Fruit fly (Drosophila melanogaster) whole organism, embryonic: ENCODE measurements around the gene CG7879.

Experiments
- Atf-2 ChIP-seq: fragments of 200-800 bp; sonication (Bioruptor generic); optimal IDR thresholded peaks from 2 replicates; lab custom pipeline; 2016; ENCODE audit warnings: missing biosample characterization, missing genetic modification characterization
- B-H2 ChIP-seq: fragments of 200-800 bp; sonication (Bioruptor generic); optimal IDR thresholded peaks from 2 replicates; lab custom pipeline; 2018; ENCODE audit warnings: missing biosample characterization, mild to moderate bottlenecking, missing genetic modification characterization
- Blimp-1 ChIP-seq: fragments of 200-800 bp; sonication (Bioruptor generic); optimal IDR thresholded peaks from 3 replicates; lab custom pipeline; 2018; ENCODE audit warnings: missing biosample characterization, missing genetic modification characterization, mild to moderate bottlenecking, moderate library complexity, missing genetic modification reagents
- C15 ChIP-seq: fragments of 200-800 bp; sonication (Bioruptor generic); IDR thresholded peaks from 3 replicates; pipeline ENCODE4 v1.3.6; 2022; ENCODE audit warnings: missing biosample characterization, missing genetic modification characterization
- CG10543 ChIP-seq: fragments of 200-800 bp; sonication (Bioruptor generic); optimal IDR thresholded peaks from 3 replicates; lab custom pipeline; 2017; ENCODE audit warnings: missing biosample characterization, mild to moderate bottlenecking, missing genetic modification characterization, moderate library complexity
- CG10565 ChIP-seq: fragments of 200-800 bp; sonication (Bioruptor generic); optimal IDR thresholded peaks from 3 replicates; lab custom pipeline; 2016; ENCODE audit warnings: missing biosample characterization, mild to moderate bottlenecking, missing genetic modification characterization
- CG11696 ChIP-seq: fragments of 200-800 bp; sonication (Bioruptor generic); IDR thresholded peaks from 2 replicates; pipeline ENCODE4 v1.3.6; 2022; ENCODE audit warnings: missing biosample characterization, missing genetic modification characterization
- CG12391 ChIP-seq: fragments of 200-800 bp; sonication (Bioruptor generic); optimal IDR thresholded peaks from 3 replicates; lab custom pipeline; 2018; ENCODE audit warnings: missing biosample characterization, mild to moderate bottlenecking, missing genetic modification characterization, moderate library complexity
- CG14441 ChIP-seq: fragments of 200-800 bp; sonication (Bioruptor generic); IDR thresholded peaks from 2 replicates; pipeline ENCODE4 v1.3.6; 2022; ENCODE audit warnings: missing biosample characterization, missing genetic modification characterization
- CG16863 ChIP-seq: fragments of 200-800 bp; sonication (Bioruptor generic); optimal IDR thresholded peaks from 3 replicates; lab custom pipeline; 2016; ENCODE audit warnings: missing biosample characterization, missing genetic modification characterization
- CG17802 ChIP-seq: fragments of 200-800 bp; sonication (Bioruptor generic); optimal IDR thresholded peaks from 2 replicates; lab custom pipeline; 2018; ENCODE audit warnings: missing biosample characterization, mild to moderate bottlenecking, missing genetic modification characterization, moderate library complexity
- CG2120 ChIP-seq: fragments of 200-800 bp; sonication (Bioruptor generic); optimal IDR thresholded peaks from 3 replicates; lab custom pipeline; 2016; ENCODE audit warnings: missing biosample characterization, missing genetic modification characterization
- CG2199 ChIP-seq: fragments of 200-800 bp; sonication (Bioruptor generic); IDR thresholded peaks from 3 replicates; pipeline ENCODE4 v1.3.6; 2022; ENCODE audit warnings: missing biosample characterization, missing genetic modification characterization
- CG31441 ChIP-seq: fragments of 200-800 bp; sonication (Bioruptor generic); IDR thresholded peaks from 2 replicates; pipeline ENCODE4 v1.3.6; 2022; ENCODE audit warnings: missing biosample characterization, missing genetic modification characterization
- CG4854 ChIP-seq: fragments of 200-800 bp; sonication (Bioruptor generic); optimal IDR thresholded peaks from 2 replicates; lab custom pipeline; 2016; ENCODE audit warnings: missing biosample characterization, missing genetic modification characterization, inconsistent platforms
- CG5180 ChIP-seq: fragments of 200-800 bp; sonication (Bioruptor generic); optimal IDR thresholded peaks from 3 replicates; lab custom pipeline; 2017; ENCODE audit warnings: missing biosample characterization, missing genetic modification characterization, mild to moderate bottlenecking, moderate library complexity, missing genetic modification reagents
- CG6254 ChIP-seq: fragments of 200-800 bp; sonication (Bioruptor generic); optimal IDR thresholded peaks from 3 replicates; lab custom pipeline; 2017; ENCODE audit warnings: mild to moderate bottlenecking, missing biosample characterization, missing genetic modification reagents, missing genetic modification characterization
- CG6272 ChIP-seq: fragments of 200-800 bp; sonication (Bioruptor generic); IDR thresholded peaks from 2 replicates; pipeline ENCODE4 v1.3.6; 2022; ENCODE audit warnings: missing biosample characterization, missing genetic modification characterization
- CG7372 ChIP-seq: fragments of 200-800 bp; sonication (Bioruptor generic); IDR thresholded peaks from 2 replicates; pipeline ENCODE4 v1.3.6; 2022; ENCODE audit warnings: missing biosample characterization, missing genetic modification characterization
- CG8944 ChIP-seq: fragments of 200-800 bp; sonication (Bioruptor generic); optimal IDR thresholded peaks from 3 replicates; lab custom pipeline; 2016; ENCODE audit warnings: missing biosample characterization, missing genetic modification characterization
- CG9727 ChIP-seq: fragments of 200-800 bp; sonication (Bioruptor generic); optimal IDR thresholded peaks from 3 replicates; lab custom pipeline; 2017; ENCODE audit warnings: missing biosample characterization, mild to moderate bottlenecking, missing genetic modification characterization
- Chrac-16 ChIP-seq: fragments of 200-800 bp; sonication (Bioruptor generic); optimal IDR thresholded peaks from 3 replicates; lab custom pipeline; 2016; ENCODE audit warnings: missing biosample characterization, missing genetic modification characterization
- Ets65A ChIP-seq: fragments of 200-800 bp; sonication (Bioruptor generic); peaks from one replicate; lab custom pipeline; 2016; ENCODE audit warnings: missing biosample characterization, missing genetic modification characterization
- Hmr ChIP-seq: fragments of 200-800 bp; sonication (Bioruptor generic); optimal IDR thresholded peaks from 3 replicates; lab custom pipeline; 2017; ENCODE audit warnings: mild to moderate bottlenecking, missing biosample characterization, missing genetic modification reagents, missing genetic modification characterization
- MESR4 ChIP-seq: fragments of 200-800 bp; sonication (Bioruptor generic); optimal IDR thresholded peaks from 2 replicates; lab custom pipeline; 2018; ENCODE audit warnings: missing biosample characterization, mild to moderate bottlenecking, missing genetic modification characterization, moderate library complexity
- NC2β ChIP-seq: fragments of 200-800 bp; sonication (Bioruptor generic); optimal IDR thresholded peaks from 2 replicates; lab custom pipeline; 2016; ENCODE audit warnings: missing biosample characterization, missing genetic modification characterization
- NfI ChIP-seq: fragments of 200-800 bp; sonication (Bioruptor generic); optimal IDR thresholded peaks from 3 replicates; lab custom pipeline; 2018; ENCODE audit warnings: missing biosample characterization, mild to moderate bottlenecking, missing genetic modification characterization, moderate library complexity
- Rfx ChIP-seq: fragments of 200-800 bp; sonication (Bioruptor generic); IDR thresholded peaks from 2 replicates; pipeline ENCODE4 v1.3.6; 2022; ENCODE audit warnings: missing biosample characterization, missing genetic modification characterization
- Spps ChIP-seq: fragments of 200-800 bp; sonication (Bioruptor generic); optimal IDR thresholded peaks from 2 replicates; lab custom pipeline; 2018; ENCODE audit warnings: missing biosample characterization, mild to moderate bottlenecking, missing genetic modification characterization
- aop ChIP-seq: fragments of 200-800 bp; sonication (Bioruptor generic); IDR thresholded peaks from 2 replicates; pipeline ENCODE4 v1.3.6; 2022; ENCODE audit warnings: missing biosample characterization, missing genetic modification characterization
- ap ChIP-seq: fragments of 200-800 bp; sonication (Bioruptor generic); IDR thresholded peaks from 2 replicates; pipeline ENCODE4 v1.3.6; 2022; ENCODE audit warnings: missing biosample characterization, missing genetic modification characterization
- ci ChIP-seq: fragments of 200-800 bp; sonication (Bioruptor generic); IDR thresholded peaks from 3 replicates; pipeline ENCODE4 v1.3.6; 2022; ENCODE audit warnings: missing biosample characterization, missing genetic modification characterization
- ewg ChIP-seq: fragments of 200-800 bp; sonication (Bioruptor generic); optimal IDR thresholded peaks from 3 replicates; lab custom pipeline; 2017; ENCODE audit warnings: mild to moderate bottlenecking, missing biosample characterization, missing genetic modification reagents, missing genetic modification characterization
- fd64A ChIP-seq: fragments of 200-800 bp; sonication (Bioruptor generic); optimal IDR thresholded peaks from 3 replicates; lab custom pipeline; 2018; ENCODE audit warnings: missing biosample characterization, mild to moderate bottlenecking, missing genetic modification characterization
- gcm ChIP-seq: fragments of 200-800 bp; sonication (Bioruptor generic); optimal IDR thresholded peaks from 2 replicates; lab custom pipeline; 2019; ENCODE audit warnings: missing biosample characterization, mild to moderate bottlenecking, missing genetic modification characterization, moderate library complexity
- gcm2 ChIP-seq: fragments of 200-800 bp; sonication (Bioruptor generic); optimal IDR thresholded peaks from 2 replicates; lab custom pipeline; 2016; ENCODE audit warnings: missing biosample characterization, missing genetic modification characterization
- gro ChIP-seq: fragments of 200-800 bp; sonication (Bioruptor generic); optimal IDR thresholded peaks from 2 replicates; lab custom pipeline; 2016; ENCODE audit warnings: missing biosample characterization, missing genetic modification characterization
- kay ChIP-seq: fragments of 200-800 bp; sonication (Bioruptor generic); optimal IDR thresholded peaks from 2 replicates; lab custom pipeline; 2016; ENCODE audit warnings: missing biosample characterization, missing genetic modification characterization
- lola ChIP-seq, 3 experiments: fragments of >200 bp in 2 of 3; fragments of 200-800 bp in 1 of 3; sonication (Bioruptor generic) in 1 of 3; optimal IDR thresholded peaks; 2 replicates each; lab custom pipeline; 2017 to 2019; ENCODE audit warnings: missing biosample characterization in 3 of 3, missing genetic modification characterization in 3 of 3, mild to moderate bottlenecking in 1 of 3, moderate library complexity in 1 of 3
- mld ChIP-seq: fragments of 200-800 bp; sonication (Bioruptor generic); IDR thresholded peaks from 3 replicates; pipeline ENCODE4 v1.3.6; 2022; ENCODE audit warnings: missing biosample characterization, missing genetic modification characterization; ENCODE audit not compliant: partially characterized antibody
- org-1 ChIP-seq: fragments of 200-800 bp; sonication (Bioruptor generic); optimal IDR thresholded peaks from 2 replicates; lab custom pipeline; 2017; ENCODE audit warnings: missing biosample characterization, missing genetic modification characterization
- pita ChIP-seq: fragments of 200-800 bp; sonication (Bioruptor generic); optimal IDR thresholded peaks from 2 replicates; lab custom pipeline; 2017; ENCODE audit warnings: missing biosample characterization, mild to moderate bottlenecking, missing genetic modification characterization
- ro ChIP-seq: fragments of 200-800 bp; sonication (Bioruptor generic); IDR thresholded peaks from 2 replicates; pipeline ENCODE4 v1.3.6; 2022; ENCODE audit warnings: missing biosample characterization, missing genetic modification characterization
- slou ChIP-seq: fragments of 200-800 bp; sonication (Bioruptor generic); optimal IDR thresholded peaks from 3 replicates; lab custom pipeline; 2016; ENCODE audit warnings: missing biosample characterization, missing genetic modification characterization
- so ChIP-seq: fragments of 200-800 bp; sonication (Bioruptor generic); IDR thresholded peaks from 3 replicates; pipeline ENCODE4 v1.3.6; 2022; ENCODE audit warnings: missing biosample characterization, missing genetic modification characterization
- tin ChIP-seq: fragments of 200-800 bp; sonication (Bioruptor generic); optimal IDR thresholded peaks from 3 replicates; lab custom pipeline; 2016; ENCODE audit warnings: missing biosample characterization, missing genetic modification characterization
- tll ChIP-seq, 2 experiments: fragments of 200-800 bp in 1 of 2; fragments of >200 bp in 1 of 2; sonication (Bioruptor generic) in 1 of 2; optimal IDR thresholded peaks; 2 replicates each; lab custom pipeline; 2017 to 2019; ENCODE audit warnings: missing biosample characterization in 2 of 2, missing genetic modification characterization in 2 of 2, mild to moderate bottlenecking in 1 of 2, moderate library complexity in 1 of 2
- unpg ChIP-seq: fragments of 200-800 bp; sonication (Bioruptor generic); optimal IDR thresholded peaks from 3 replicates; lab custom pipeline; 2018; ENCODE audit warnings: missing biosample characterization, mild to moderate bottlenecking, missing genetic modification characterization, moderate library complexity
- zen2 ChIP-seq: fragments of 200-800 bp; sonication (Bioruptor generic); IDR thresholded peaks from 3 replicates; pipeline ENCODE4 v1.3.6; 2022; ENCODE audit warnings: missing biosample characterization, missing genetic modification characterization; ENCODE audit not compliant: partially characterized antibody

Gene CG7879

dm6 chr3L:1558178-1558788 lies 10.1 kb downstream of the CG7879 start, which contains the start of the genes Pex10 and CG12099:
TSS of gene Pex10 (plus strand) at chr3L:1558228.
TSS of gene CG12099 (minus strand) at chr3L:1558484.
- TF ChIP-seq CG11696 (GFP tag; lab: Robert Waterston, UW), result 0 out of 2 replicates have a peak, but pooled peaks have one; percentile 37
- peak; percentile 91 for TF ChIP-seq Chrac-16 (GFP tag; lab: Kevin White, UChicago)
- TF ChIP-seq CG10543, result peak; percentile 92
- TF ChIP-seq CG6272 (GFP tag; lab: Robert Waterston, UW), result peak; percentile 94
- TF ChIP-seq CG7372 (GFP tag; lab: Robert Waterston, UW), result peak; percentile 91
- TF ChIP-seq ci (GFP tag; lab: Robert Waterston, UW), result peak; percentile 85
- TF ChIP-seq Atf-2 (GFP tag; lab: Kevin White, UChicago), result no peak
- peak; percentile 67 for TF ChIP-seq ewg (GFP tag; lab: Kevin White, UChicago)
- TF ChIP-seq zen2, result peak; percentile 67; the same call in 1 of the 3 replicates
- peak; percentile 89 for TF ChIP-seq CG2120 (GFP tag; lab: Kevin White, UChicago)
- peak; percentile 27 for TF ChIP-seq NC2β (GFP tag; lab: Kevin White, UChicago)
- TF ChIP-seq gcm (GFP tag; lab: Kevin White, UChicago), result peak; percentile 78
- peak; percentile 89 for TF ChIP-seq Hmr
- TF ChIP-seq tin (GFP tag; lab: Kevin White, UChicago), result peak; percentile 91
- peak; percentile 86 for TF ChIP-seq so (GFP tag; lab: Robert Waterston, UW)
- peak; percentile 80; the same call in 2 of the 3 replicates for TF ChIP-seq mld (GFP tag; lab: Robert Waterston, UW)
- peak; percentile 91 for TF ChIP-seq B-H2 (GFP tag; lab: Kevin White, UChicago)
- TF ChIP-seq Blimp-1, result peak; percentile 72
- TF ChIP-seq gcm2, result no peak
- TF ChIP-seq CG10565, result no peak
- peak; percentile 74 for TF ChIP-seq CG4854
- TF ChIP-seq CG31441, result peak; percentile 88
- TF ChIP-seq ro (GFP tag; lab: Robert Waterston, UW), result peak; percentile 51
- TF ChIP-seq CG16863 (GFP tag; lab: Kevin White, UChicago), result peak; percentile 61
- TF ChIP-seq tll (GFP tag; optimal IDR thresholded peaks at IDR 0.05; lab: Kevin White, UChicago), result peak; percentile 20 to 70
- TF ChIP-seq slou (GFP tag; lab: Kevin White, UChicago), result peak; percentile 89
- peak; percentile 41 for TF ChIP-seq fd64A (GFP tag; lab: Kevin White, UChicago)
- peak in 1 of 3 experiments; percentile 89 for TF ChIP-seq lola (GFP tag; optimal IDR thresholded peaks at IDR 0.05; lab: Kevin White, UChicago)
- TF ChIP-seq Ets65A (GFP tag; lab: Kevin White, UChicago), result peak; percentile 97
- peak; percentile 85 for TF ChIP-seq ap (GFP tag; lab: Robert Waterston, UW)
- 0 out of 3 replicates have a peak, but pooled peaks have one; percentile 69 for TF ChIP-seq CG2199 (GFP tag; lab: Robert Waterston, UW)
- TF ChIP-seq CG9727, result peak; percentile 91
- peak; percentile 84 for TF ChIP-seq kay (GFP tag; lab: Kevin White, UChicago)
- TF ChIP-seq MESR4 (GFP tag; lab: Kevin White, UChicago), result peak; percentile 95
- peak; percentile 47; the same call in 1 of the 2 replicates for TF ChIP-seq aop (GFP tag; lab: Robert Waterston, UW)
- TF ChIP-seq pita (GFP tag; lab: Kevin White, UChicago), result no peak
- peak; percentile 44 for TF ChIP-seq Spps (tag; lab: Kevin White, UChicago)
- TF ChIP-seq NfI (GFP tag; lab: Kevin White, UChicago), result peak; percentile 90
- peak; percentile 86 for TF ChIP-seq unpg
- peak; percentile 89 for TF ChIP-seq CG14441 (GFP tag; lab: Robert Waterston, UW)
- TF ChIP-seq CG12391 (tag; lab: Kevin White, UChicago), result peak; percentile 94
- TF ChIP-seq CG6254 (GFP tag; lab: Kevin White, UChicago), result peak; percentile 62
- TF ChIP-seq CG8944, result peak; percentile 72
- TF ChIP-seq gro (GFP tag; lab: Kevin White, UChicago), result peak; percentile 53
- TF ChIP-seq org-1 (GFP tag; lab: Kevin White, UChicago), result peak; percentile 66
- peak; percentile 70; the same call in 2 of the 3 replicates for TF ChIP-seq C15 (GFP tag; lab: Robert Waterston, UW)
- peak; percentile 96 for TF ChIP-seq Rfx (GFP tag; lab: Robert Waterston, UW)
- TF ChIP-seq CG17802 (tag; lab: Kevin White, UChicago), result peak; percentile 45
- no peak for TF ChIP-seq CG5180 (GFP tag; lab: Kevin White, UChicago)
